Worm (Caenorhabditis elegans) whole organism, young adult: ENCODE data around the gene hsp-16.41.

Experiments used
- B0035.1 ChIP-seq: sonication (generic microtip); optimal IDR thresholded peaks from 2 replicates; lab custom pipeline; 2016; ENCODE audit warnings: missing genetic modification characterization, mild to moderate bottlenecking, missing compliant biosample characterization, missing genotype, missing genetic modification reagents
- C17E4.6 ChIP-seq: fragments of 200-800 bp; sonication (Bioruptor generic); IDR thresholded peaks from 2 replicates; pipeline ENCODE4 v1.3.6; 2022; ENCODE audit warnings: missing genetic modification reagents, missing genetic modification characterization, missing compliant biosample characterization
- F10E7.11 ChIP-seq: sonication (generic microtip); optimal IDR thresholded peaks from 2 replicates; lab custom pipeline; 2017; ENCODE audit warnings: mild to moderate bottlenecking, missing genetic modification characterization, moderate library complexity, missing compliant biosample characterization
- F23B12.7 ChIP-seq: sonication (generic microtip); optimal IDR thresholded peaks from 2 replicates; lab custom pipeline; 2017; ENCODE audit warnings: missing genetic modification characterization, mild to moderate bottlenecking, missing compliant biosample characterization, antibody characterized with exemption, moderate library complexity; ENCODE audit not compliant: insufficient read depth
- F33H1.4 ChIP-seq: fragments of 200-800 bp; sonication (Bioruptor generic); IDR thresholded peaks from 2 replicates; pipeline ENCODE4 v1.3.6; 2022; ENCODE audit warnings: missing genetic modification reagents, missing genetic modification characterization, missing compliant biosample characterization
- F55B11.4 ChIP-seq: sonication (generic microtip); optimal IDR thresholded peaks from 2 replicates; lab custom pipeline; 2016; ENCODE audit warnings: missing compliant biosample characterization, missing genetic modification characterization, borderline replicate concordance; ENCODE audit not compliant: insufficient read depth
- K12H6.12 ChIP-seq: fragments of 200-800 bp; sonication (Bioruptor generic); optimal IDR thresholded peaks from 2 replicates; lab custom pipeline; 2018; ENCODE audit warnings: mild to moderate bottlenecking, missing genetic modification characterization, missing compliant biosample characterization
- Y56A3A.18 ChIP-seq: fragments of 200-800 bp; sonication (Bioruptor generic); IDR thresholded peaks from 2 replicates; pipeline ENCODE4 v1.3.6; 2022; ENCODE audit warnings: missing genetic modification reagents, missing genetic modification characterization, missing compliant biosample characterization
- ZK185.1 ChIP-seq: sonication (generic microtip); optimal IDR thresholded peaks from 2 replicates; lab custom pipeline; 2016; ENCODE audit warnings: mild to moderate bottlenecking, missing genetic modification characterization, missing compliant biosample characterization; ENCODE audit not compliant: poor library complexity, severe bottlenecking
- ama-1 ChIP-seq, 3 experiments: fragments of 150-350 bp in 1 of 3; sonication (generic microtip) in 2 of 3; optimal IDR thresholded peaks; 2 replicates each; lab custom pipeline; 2014 to 2018; ENCODE audit warnings: missing biosample characterization in 2 of 3, missing genetic modification characterization in 2 of 3, missing genetic modification reagents in 2 of 3
- attf-5 ChIP-seq: fragments of 200-800 bp; sonication (Bioruptor generic); optimal IDR thresholded peaks from 2 replicates; lab custom pipeline; 2018; ENCODE audit warnings: mild to moderate bottlenecking, missing genetic modification characterization, missing compliant biosample characterization
- bed-2 ChIP-seq: fragments of 200-800 bp; sonication (Bioruptor generic); IDR thresholded peaks from 2 replicates; pipeline ENCODE4 v1.3.6; 2022; ENCODE audit warnings: missing genetic modification reagents, missing genetic modification characterization, missing compliant biosample characterization
- cebp-2 ChIP-seq: fragments of 200-800 bp; sonication (Bioruptor generic); IDR thresholded peaks from 2 replicates; pipeline ENCODE4 v1.3.6; 2022; ENCODE audit warnings: missing genetic modification characterization, missing compliant biosample characterization
- ceh-91 ChIP-seq: fragments of 200-800 bp; sonication (Bioruptor generic); IDR thresholded peaks from 2 replicates; pipeline ENCODE4 v1.3.6; 2022; ENCODE audit warnings: missing genetic modification reagents, missing genetic modification characterization, missing compliant biosample characterization
- efl-1 ChIP-seq: fragments of 150-350 bp; optimal IDR thresholded peaks from 2 replicates; lab custom pipeline; 2014; ENCODE audit warnings: missing biosample characterization, missing genetic modification reagents, missing genetic modification characterization
- egrh-3 ChIP-seq: fragments of 200-800 bp; sonication (Bioruptor generic); IDR thresholded peaks from 2 replicates; pipeline ENCODE4 v1.3.6; 2022; ENCODE audit warnings: missing genetic modification reagents, missing genetic modification characterization, missing compliant biosample characterization
- hsf-1 ChIP-seq: fragments of 200-800 bp; sonication (Bioruptor generic); IDR thresholded peaks from 2 replicates; pipeline ENCODE4 v1.3.6; 2022; ENCODE audit warnings: missing genetic modification reagents, missing genetic modification characterization, missing compliant biosample characterization
- lag-1 ChIP-seq: fragments of 200-800 bp; sonication (Bioruptor generic); IDR thresholded peaks from 2 replicates; pipeline ENCODE4 v1.3.6; 2022; ENCODE audit warnings: missing genetic modification reagents, missing genetic modification characterization, missing compliant biosample characterization
- let-526 ChIP-seq: fragments of 200-800 bp; sonication (Bioruptor generic); IDR thresholded peaks from 2 replicates; pipeline ENCODE4 v1.3.6; 2022; ENCODE audit warnings: missing genetic modification reagents, missing genetic modification characterization, missing compliant biosample characterization
- let-607 ChIP-seq, 2 experiments: fragments of 200-800 bp in 1 of 2; sonication (Bioruptor generic) in 1 of 2; sonication (generic microtip) in 1 of 2; optimal IDR thresholded peaks; 2 replicates each; lab custom pipeline; 2016 to 2018; ENCODE audit warnings: mild to moderate bottlenecking in 2 of 2, missing compliant biosample characterization in 2 of 2, missing genetic modification characterization in 2 of 2, moderate library complexity in 2 of 2, missing genotype in 1 of 2
- lsl-1 ChIP-seq: fragments of 200-800 bp; sonication (Bioruptor generic); optimal IDR thresholded peaks from 2 replicates; lab custom pipeline; 2018; ENCODE audit warnings: mild to moderate bottlenecking, missing genetic modification characterization, moderate library complexity, missing compliant biosample characterization
- nhr-80 ChIP-seq: sonication (generic microtip); optimal IDR thresholded peaks from 2 replicates; lab custom pipeline; 2016; ENCODE audit warnings: missing genetic modification characterization, missing compliant biosample characterization
- rcor-1 ChIP-seq: fragments of 200-800 bp; sonication (Bioruptor generic); IDR thresholded peaks from 2 replicates; pipeline ENCODE4 v1.3.6; 2022; ENCODE audit warnings: missing genetic modification reagents, missing genetic modification characterization, missing compliant biosample characterization
- rpc-1 ChIP-seq, 2 experiments: fragments of 150-350 bp in 1 of 2; sonication (generic microtip) in 1 of 2; optimal IDR thresholded peaks; 2 replicates each; lab custom pipeline; 2014 to 2018; ENCODE audit warnings: missing biosample characterization in 1 of 2, missing genetic modification characterization in 1 of 2, missing genetic modification reagents in 1 of 2, missing genotype in 1 of 2
- unc-62 ChIP-seq: fragments of 150-350 bp; optimal IDR thresholded peaks from 2 replicates; lab custom pipeline; 2014; ENCODE audit warnings: missing biosample characterization, missing genetic modification reagents, missing genetic modification characterization
- xnd-1 ChIP-seq: sonication (generic microtip); optimal IDR thresholded peaks from 2 replicates; lab custom pipeline; 2016; ENCODE audit warnings: missing genotype, missing genetic modification reagents, missing genetic modification characterization, missing compliant biosample characterization
- zfh-2 ChIP-seq: fragments of 200-800 bp; sonication (Bioruptor generic); conservative IDR thresholded peaks from 2 replicates; pipeline ENCODE4 v1.3.6; 2022; ENCODE audit warnings: missing genetic modification reagents, missing genetic modification characterization, missing compliant biosample characterization
- zim-3 ChIP-seq: sonication (generic microtip); optimal IDR thresholded peaks from 2 replicates; lab custom pipeline; 2017; ENCODE audit warnings: mild to moderate bottlenecking, missing genetic modification characterization, moderate library complexity, missing compliant biosample characterization
- ztf-18 ChIP-seq: sonication (generic microtip); optimal IDR thresholded peaks from 2 replicates; lab custom pipeline; 2016; ENCODE audit warnings: missing genotype, mild to moderate bottlenecking, missing genetic modification characterization, missing compliant biosample characterization
- ztf-26 ChIP-seq: sonication (generic microtip); optimal IDR thresholded peaks from 2 replicates; lab custom pipeline; 2017; ENCODE audit warnings: missing genetic modification characterization, missing compliant biosample characterization
- ztf-28 ChIP-seq: fragments of 200-800 bp; sonication (Bioruptor generic); IDR thresholded peaks from 2 replicates; pipeline ENCODE4 v1.3.6; 2022; ENCODE audit warnings: missing genetic modification reagents, missing genetic modification characterization, missing compliant biosample characterization
- ztf-3 ChIP-seq: fragments of 200-800 bp; sonication (Bioruptor generic); optimal IDR thresholded peaks from 2 replicates; lab custom pipeline; 2018; ENCODE audit warnings: mild to moderate bottlenecking, missing genetic modification characterization, missing compliant biosample characterization

Gene hsp-16.41

DNA sequence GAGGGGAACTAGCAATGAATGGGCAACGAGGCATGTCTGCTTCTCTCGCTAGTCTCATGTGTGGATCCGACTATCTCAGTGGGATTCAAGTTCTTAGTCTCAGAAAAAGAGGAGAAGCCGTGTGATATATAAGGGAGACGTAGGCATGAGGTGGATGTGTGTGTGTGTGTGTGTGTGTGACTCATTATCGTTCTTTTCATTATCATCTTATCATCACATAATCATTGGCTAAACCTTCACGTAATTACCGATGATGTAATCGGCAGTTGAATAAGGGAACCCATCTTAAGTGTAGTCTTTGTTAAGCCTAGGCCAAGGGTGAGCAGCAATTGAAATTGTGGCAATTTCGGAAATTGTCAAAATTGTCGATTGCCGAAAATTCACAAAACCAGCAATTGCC lies 25.0 kb downstream of the hsp-16.41 start, which contains the start of gene Y32G9B.1:
Gene Y32G9B.1 (minus strand): TSS at position 101 of the 400 bp plus-strand sequence.
- TF ChIP-seq attf-5 (GFP tag; lab: Kevin White, UChicago) (no peak), ceh-91 (GFP tag; lab: Robert Waterston, UW) (no peak), let-607 (tag; optimal IDR thresholded peaks at IDR 0.05; lab: Kevin White, UChicago) (no peak), ztf-28 (GFP tag; lab: Robert Waterston, UW) (no peak), F33H1.4 (GFP tag; lab: Robert Waterston, UW) (no peak), unc-62 (GFP tag; lab: Kevin White, UChicago) (no peak), B0035.1 (tag; lab: Kevin White, UChicago) (no peak), zfh-2 (GFP tag; lab: Robert Waterston, UW) (no peak), F23B12.7 (tag; lab: Kevin White, UChicago) (no peak), rpc-1 (optimal IDR thresholded peaks at IDR 0.05; lab: Kevin White, UChicago) (no peak), rpc-1 (tag; optimal IDR thresholded peaks at IDR 0.05; lab: Kevin White, UChicago) (no peak)
- TF ChIP-seq, all 124 proteins: peak for 0

- TF ChIP-seq xnd-1 (tag; lab: Kevin White, UChicago) (no peak), bed-2 (GFP tag; lab: Robert Waterston, UW) (no peak), C17E4.6 (GFP tag; lab: Robert Waterston, UW) (no peak), F55B11.4 (no peak), ztf-3 (no peak), let-526 (no peak), lsl-1 (no peak), zim-3 (tag; lab: Kevin White, UChicago) (no peak), hsf-1 (GFP tag; lab: Robert Waterston, UW) (no peak)
Observed at ce11 chrV:1841744-1842143, 36.8 kb downstream of the hsp-16.41 start, which contains the start of gene T10B5.8. Gene T10B5.8 (plus strand): TSS chrV:1842044.

DNA sequence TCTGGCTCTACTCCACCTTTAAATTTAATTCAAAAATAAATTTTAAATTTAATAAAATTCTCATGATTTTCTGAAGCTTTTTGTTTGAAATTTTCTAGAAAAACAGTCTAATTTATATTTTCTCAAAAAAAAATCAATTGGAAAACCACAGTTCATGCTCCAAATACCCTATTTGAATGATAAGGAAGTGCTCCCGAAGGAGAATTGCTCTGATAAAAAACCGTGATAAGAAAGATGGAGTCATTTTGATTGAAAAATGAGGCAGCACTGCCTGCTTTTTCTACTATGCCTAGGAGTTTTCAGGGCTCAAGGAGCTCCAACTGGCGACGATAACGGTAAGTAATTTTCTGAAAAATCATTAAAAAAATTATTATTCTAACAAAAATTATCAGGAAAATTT lies 41.0 kb downstream of the hsp-16.41 start, which contains the start of gene T10B5.7:
Gene T10B5.7 (plus strand): TSS at position 225 of the 400 bp plus-strand sequence.
- TF ChIP-seq let-526 (no peak), nhr-80 (tag; lab: Kevin White, UChicago) (peak; percentile 46)

DNA sequence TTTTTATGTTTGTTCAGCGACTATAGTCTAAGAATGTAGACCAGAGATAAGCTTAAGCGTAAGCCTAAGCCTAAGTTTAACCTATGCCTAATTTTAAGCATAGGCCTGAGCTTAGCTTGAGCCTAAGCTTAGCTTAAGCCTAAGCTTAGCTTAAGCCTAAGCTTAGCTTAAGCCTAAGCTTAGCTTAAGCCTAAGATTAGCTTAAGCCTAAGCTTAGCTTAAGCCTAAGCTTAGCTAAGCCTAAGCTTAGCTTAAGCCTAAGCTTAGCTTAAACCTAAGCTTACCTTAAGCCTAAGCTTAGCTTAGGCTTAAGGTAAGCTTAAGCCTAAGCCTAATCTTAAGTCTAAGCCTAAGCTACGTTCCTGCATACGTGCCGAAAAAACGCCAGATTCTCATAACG lies 43.6 kb downstream of the hsp-16.41 start:
- TF ChIP-seq hsf-1 (GFP tag; lab: Robert Waterston, UW) (no peak), lag-1 (no peak), efl-1 (GFP tag; lab: Kevin White, UChicago) (no peak), F10E7.11 (tag; lab: Kevin White, UChicago) (no peak), ama-1 (optimal IDR thresholded peaks at IDR 0.05; lab: Kevin White, UChicago) (no peak), ama-1 (GFP tag; optimal IDR thresholded peaks at IDR 0.05; lab: Kevin White, UChicago) (no peak), rcor-1 (GFP tag; lab: Robert Waterston, UW) (no peak), Y56A3A.18 (GFP tag; lab: Robert Waterston, UW) (no peak), ZK185.1 (tag; lab: Kevin White, UChicago) (no peak), K12H6.12 (tag; lab: Kevin White, UChicago) (no peak), ztf-18 (tag; lab: Kevin White, UChicago) (no peak), ztf-26 (tag; lab: Kevin White, UChicago) (no peak)

- TF ChIP-seq zfh-2 (GFP tag; lab: Robert Waterston, UW): peak; percentile 94
- TF ChIP-seq bed-2 (GFP tag; lab: Robert Waterston, UW): 0 out of 2 replicates have a peak, but pooled peaks have one; percentile 31
- peak; percentile 99 for TF ChIP-seq egrh-3 (GFP tag; lab: Robert Waterston, UW)
- 0 out of 2 replicates have a peak, but pooled peaks have one; percentile 46 for TF ChIP-seq cebp-2 (GFP tag; lab: Robert Waterston, UW)
Observed at ce11 chrV:1849992-1850391, 45.0 kb downstream of the hsp-16.41 start.
